Worm (Caenorhabditis elegans) whole organism, L4 larva: ENCODE results near the gene K02A6.3.
A peak's percentile ranks its signal among the peaks of the same experiment; 100 is the strongest.

Experiments used
- F37D6.2 ChIP-seq: sonication (generic microtip); optimal IDR thresholded peaks from 2 replicates; lab custom pipeline; 2016; ENCODE audit warnings: mild to moderate bottlenecking, missing genetic modification characterization, missing compliant biosample characterization
- F49E8.2 ChIP-seq: sonication (generic microtip); optimal IDR thresholded peaks from 2 replicates; lab custom pipeline; 2016; ENCODE audit warnings: missing compliant biosample characterization, mild to moderate bottlenecking, missing genetic modification characterization, borderline replicate concordance
- T20F7.1 ChIP-seq: fragments of 200-800 bp; sonication (Bioruptor generic); optimal IDR thresholded peaks from 2 replicates; lab custom pipeline; 2018; ENCODE audit warnings: mild to moderate bottlenecking, missing genetic modification characterization, missing compliant biosample characterization
- ZK337.2 ChIP-seq: fragments of 200-800 bp; sonication (Bioruptor generic); IDR thresholded peaks from 2 replicates; pipeline ENCODE4 v1.3.6; 2022; ENCODE audit warnings: missing genetic modification reagents, missing genetic modification characterization, missing compliant biosample characterization
- ZK546.5 ChIP-seq, 2 experiments: sonication (generic microtip); optimal IDR thresholded peaks; 2 replicates each; lab custom pipeline; 2017; ENCODE audit warnings: missing biosample characterization in 2 of 2, missing genetic modification characterization in 2 of 2
- aha-1 ChIP-seq: fragments of 150-350 bp; peaks from one replicate; lab custom pipeline; 2014; ENCODE audit warnings: missing biosample characterization, missing genetic modification characterization
- ceh-32 ChIP-seq: sonication (generic microtip); optimal IDR thresholded peaks from 2 replicates; lab custom pipeline; 2016; ENCODE audit warnings: mild to moderate bottlenecking, missing genetic modification characterization, missing compliant biosample characterization; ENCODE audit not compliant: poor library complexity
- ceh-44 ChIP-seq: fragments of 200-800 bp; sonication (Bioruptor generic); IDR thresholded peaks from 2 replicates; pipeline ENCODE4 v1.3.6; 2022; ENCODE audit warnings: missing genetic modification reagents, missing genetic modification characterization, missing compliant biosample characterization
- ceh-62 ChIP-seq: sonication (generic microtip); optimal IDR thresholded peaks from 2 replicates; lab custom pipeline; 2017; ENCODE audit warnings: missing biosample characterization, missing genetic modification characterization
- ces-1 ChIP-seq: fragments of 150-350 bp; sonication (generic microtip); optimal IDR thresholded peaks from 4 replicates; lab custom pipeline; 2014; ENCODE audit warnings: missing biosample characterization, missing genetic modification reagents, missing genetic modification characterization
- cey-2 ChIP-seq: sonication (generic microtip); optimal IDR thresholded peaks from 3 replicates; lab custom pipeline; 2017; ENCODE audit warnings: missing genetic modification characterization, mild to moderate bottlenecking, missing compliant biosample characterization, antibody characterized with exemption, borderline replicate concordance; ENCODE audit not compliant: insufficient read depth
- ctbp-1 ChIP-seq: fragments of 200-800 bp; sonication (Bioruptor generic); IDR thresholded peaks from 2 replicates; pipeline ENCODE4 v1.3.6; 2022; ENCODE audit warnings: missing genetic modification reagents, missing genetic modification characterization, missing compliant biosample characterization
- daf-12 ChIP-seq: fragments of 150-350 bp; optimal IDR thresholded peaks from 2 replicates; lab custom pipeline; 2014; ENCODE audit warnings: missing biosample characterization, missing genetic modification reagents, missing genetic modification characterization
- daf-8 ChIP-seq: fragments of 200-800 bp; sonication (Bioruptor generic); IDR thresholded peaks from 2 replicates; pipeline ENCODE4 v1.3.6; 2022; ENCODE audit warnings: missing genetic modification characterization, missing compliant biosample characterization
- dmd-6 ChIP-seq: fragments of 200-800 bp; sonication (Bioruptor generic); IDR thresholded peaks from 2 replicates; pipeline ENCODE4 v1.3.6; 2022; ENCODE audit warnings: missing genetic modification reagents, missing genetic modification characterization, missing compliant biosample characterization
- dpl-1 ChIP-seq: fragments of 150-350 bp; optimal IDR thresholded peaks from 2 replicates; lab custom pipeline; 2014; ENCODE audit warnings: missing biosample characterization, missing genetic modification reagents, missing genetic modification characterization
- dve-1 ChIP-seq: sonication (generic microtip); optimal IDR thresholded peaks from 2 replicates; lab custom pipeline; 2017; ENCODE audit warnings: antibody characterized with exemption, mild to moderate bottlenecking, missing genetic modification characterization, missing compliant biosample characterization; ENCODE audit not compliant: insufficient read depth
- egl-27 ChIP-seq: sonication (generic microtip); optimal IDR thresholded peaks from 3 replicates; lab custom pipeline; 2017; ENCODE audit warnings: missing biosample characterization, missing genetic modification reagents, missing genetic modification characterization
- fkh-10 ChIP-seq: fragments of 150-350 bp; optimal IDR thresholded peaks from 2 replicates; lab custom pipeline; 2014; ENCODE audit warnings: missing biosample characterization, missing genetic modification reagents, missing genetic modification characterization
- gei-8 ChIP-seq: fragments of 200-800 bp; sonication (Bioruptor generic); optimal IDR thresholded peaks from 2 replicates; lab custom pipeline; 2018; ENCODE audit warnings: mild to moderate bottlenecking, missing genetic modification characterization, missing compliant biosample characterization
- hmg-1.1 ChIP-seq: fragments of 200-800 bp; sonication (Bioruptor generic); IDR thresholded peaks from 2 replicates; pipeline ENCODE4 v1.3.6; 2022; ENCODE audit warnings: missing genetic modification reagents, missing genetic modification characterization, missing compliant biosample characterization
- lin-13 ChIP-seq: fragments of 150-350 bp; optimal IDR thresholded peaks from 2 replicates; lab custom pipeline; 2014; ENCODE audit warnings: missing biosample characterization, missing genetic modification reagents, missing genetic modification characterization
- lin-29 ChIP-seq: fragments of 200-800 bp; sonication (Bioruptor generic); IDR thresholded peaks from 2 replicates; pipeline ENCODE4 v1.3.6; 2022; ENCODE audit warnings: missing genetic modification reagents, missing genetic modification characterization, missing compliant biosample characterization
- lin-38 ChIP-seq: fragments of 200-800 bp; sonication (Bioruptor generic); IDR thresholded peaks from 2 replicates; pipeline ENCODE4 v1.3.6; 2022; ENCODE audit warnings: missing genetic modification reagents, missing genetic modification characterization, missing compliant biosample characterization
- lir-3 ChIP-seq: sonication (generic microtip); optimal IDR thresholded peaks from 2 replicates; lab custom pipeline; 2016; ENCODE audit warnings: mild to moderate bottlenecking, missing genetic modification characterization, missing compliant biosample characterization
- lsy-2 ChIP-seq, 2 experiments: fragments of 150-350 bp in 1 of 2; sonication (generic microtip) in 1 of 2; optimal IDR thresholded peaks; 2 replicates each; lab custom pipeline; 2014 to 2017; ENCODE audit warnings: missing biosample characterization in 2 of 2, missing genetic modification characterization in 2 of 2
- madf-5 ChIP-seq, 2 experiments: fragments of 200-800 bp; sonication (Bioruptor generic); IDR thresholded peaks; 2 replicates each; pipeline ENCODE4 v1.3.6; 2022; ENCODE audit warnings: missing compliant biosample characterization in 2 of 2, missing genetic modification characterization in 2 of 2
- mep-1 ChIP-seq: fragments of 150-350 bp; sonication (generic microtip); optimal IDR thresholded peaks from 3 replicates; lab custom pipeline; 2014; ENCODE audit warnings: missing biosample characterization, missing genetic modification characterization
- mes-2 ChIP-seq: sonication (generic microtip); optimal IDR thresholded peaks from 2 replicates; lab custom pipeline; 2016; ENCODE audit warnings: missing genotype, mild to moderate bottlenecking, missing genetic modification characterization, missing compliant biosample characterization; ENCODE audit not compliant: poor library complexity, severe bottlenecking
- mxl-2 ChIP-seq: fragments of 200-800 bp; sonication (Bioruptor generic); conservative IDR thresholded peaks from 2 replicates; pipeline ENCODE4 v1.3.6; 2022; ENCODE audit warnings: missing genetic modification reagents, missing genetic modification characterization, missing compliant biosample characterization
- mxl-3 ChIP-seq: fragments of 200-800 bp; sonication (Bioruptor generic); optimal IDR thresholded peaks from 2 replicates; lab custom pipeline; 2018; ENCODE audit warnings: mild to moderate bottlenecking, missing genetic modification characterization, missing compliant biosample characterization
- nhr-10 ChIP-seq: fragments of 150-350 bp; optimal IDR thresholded peaks from 2 replicates; lab custom pipeline; 2014; ENCODE audit warnings: missing biosample characterization, missing genetic modification characterization
- nhr-102 ChIP-seq: sonication (generic microtip); optimal IDR thresholded peaks from 2 replicates; lab custom pipeline; 2016; ENCODE audit warnings: mild to moderate bottlenecking, missing genetic modification characterization, moderate library complexity, missing compliant biosample characterization
- nhr-11 ChIP-seq: fragments of 150-350 bp; optimal IDR thresholded peaks from 2 replicates; lab custom pipeline; 2014; ENCODE audit warnings: missing biosample characterization, missing genetic modification characterization
- nhr-41 ChIP-seq: fragments of 200-800 bp; sonication (Bioruptor generic); IDR thresholded peaks from 2 replicates; pipeline ENCODE4 v1.3.6; 2022; ENCODE audit warnings: missing genetic modification reagents, missing genetic modification characterization, missing compliant biosample characterization
- nhr-48 ChIP-seq: sonication (generic microtip); optimal IDR thresholded peaks from 2 replicates; lab custom pipeline; 2016; ENCODE audit warnings: mild to moderate bottlenecking, missing genetic modification characterization, missing compliant biosample characterization
- nhr-6 ChIP-seq: fragments of 150-350 bp; optimal IDR thresholded peaks from 2 replicates; lab custom pipeline; 2014; ENCODE audit warnings: missing biosample characterization, missing genetic modification characterization
- php-3 ChIP-seq: fragments of 200-800 bp; sonication (Bioruptor generic); IDR thresholded peaks from 2 replicates; pipeline ENCODE4 v1.3.6; 2022; ENCODE audit warnings: missing genetic modification reagents, missing genetic modification characterization, missing compliant biosample characterization
- rbr-2 ChIP-seq: sonication (generic microtip); optimal IDR thresholded peaks from 2 replicates; lab custom pipeline; 2016; ENCODE audit warnings: missing genotype, missing genetic modification characterization, missing compliant biosample characterization
- saeg-2 ChIP-seq: fragments of 200-800 bp; sonication (Bioruptor generic); IDR thresholded peaks from 2 replicates; pipeline ENCODE4 v1.3.6; 2022; ENCODE audit warnings: missing genetic modification reagents, missing genetic modification characterization, missing compliant biosample characterization
- snpc-1.2 ChIP-seq: fragments of 200-800 bp; sonication (Bioruptor generic); IDR thresholded peaks from 2 replicates; pipeline ENCODE4 v1.3.6; 2022; ENCODE audit warnings: missing genetic modification reagents, missing genetic modification characterization, missing compliant biosample characterization
- snpc-4 ChIP-seq: fragments of 150-350 bp; optimal IDR thresholded peaks from 2 replicates; lab custom pipeline; 2014; ENCODE audit warnings: missing biosample characterization, missing genetic modification characterization
- spr-1 ChIP-seq: sonication (generic microtip); optimal IDR thresholded peaks from 2 replicates; lab custom pipeline; 2016; ENCODE audit warnings: mild to moderate bottlenecking, missing genetic modification characterization, missing compliant biosample characterization
- unc-130 ChIP-seq: sonication (generic microtip); optimal IDR thresholded peaks from 2 replicates; lab custom pipeline; 2016; ENCODE audit warnings: missing genetic modification reagents, missing genetic modification characterization, missing compliant biosample characterization
- unc-39 ChIP-seq: sonication (generic microtip); optimal IDR thresholded peaks from 2 replicates; lab custom pipeline; 2017; ENCODE audit warnings: missing biosample characterization, missing genetic modification characterization
- vab-7 ChIP-seq: fragments of 200-800 bp; sonication (Bioruptor generic); IDR thresholded peaks from 2 replicates; pipeline ENCODE4 v1.3.6; 2022; ENCODE audit warnings: missing genetic modification reagents, missing genetic modification characterization, missing compliant biosample characterization
- zag-1 ChIP-seq: fragments of 150-350 bp; optimal IDR thresholded peaks from 2 replicates; lab custom pipeline; 2014; ENCODE audit warnings: missing biosample characterization, missing genetic modification characterization
- zfp-2 ChIP-seq: sonication (generic microtip); optimal IDR thresholded peaks from 2 replicates; lab custom pipeline; 2016; ENCODE audit warnings: mild to moderate bottlenecking, missing genetic modification characterization, missing compliant biosample characterization
- zfp-3 ChIP-seq: fragments of 200-800 bp; sonication (Bioruptor generic); conservative IDR thresholded peaks from 2 replicates; pipeline ENCODE4 v1.3.6; 2022; ENCODE audit warnings: missing genetic modification reagents, missing genetic modification characterization, missing compliant biosample characterization
- zip-11 ChIP-seq: fragments of 200-800 bp; sonication (Bioruptor generic); IDR thresholded peaks from 2 replicates; pipeline ENCODE4 v1.3.6; 2022; ENCODE audit warnings: missing genetic modification characterization, missing compliant biosample characterization

K02A6.3 gene

DNA sequence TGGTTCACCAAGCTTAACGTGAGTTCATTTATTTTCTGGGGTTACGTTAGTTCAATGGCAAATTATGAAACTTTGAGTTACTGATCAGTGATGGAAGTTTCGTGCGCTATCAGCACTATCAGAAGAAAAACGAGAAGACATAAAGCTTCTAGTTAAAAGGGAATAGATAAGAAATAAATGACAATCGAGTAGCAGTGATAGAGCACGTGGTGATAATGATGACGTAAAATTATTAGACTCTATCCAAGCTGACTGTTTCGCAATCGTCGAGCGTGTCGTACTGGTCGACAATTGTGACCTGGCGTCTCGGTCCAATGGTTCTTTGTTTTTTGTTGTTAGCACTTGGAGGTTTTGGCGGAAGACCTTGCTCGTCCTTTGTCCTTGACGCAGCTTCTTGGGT is 11.4 kb upstream of the K02A6.3 start (continued):
- TF ChIP-seq snpc-4 (tag; lab: Kevin White, UChicago) (no peak), dpl-1 (no peak), daf-12 (no peak), zag-1 (no peak), daf-8 (GFP tag; lab: Robert Waterston, UW) (no peak), T20F7.1 (GFP tag; lab: Kevin White, UChicago) (no peak), unc-39 (tag; lab: Kevin White, UChicago) (no peak), nhr-41 (GFP tag; lab: Robert Waterston, UW) (no peak), lin-38 (GFP tag; lab: Robert Waterston, UW) (no peak), spr-1 (no peak), mep-1 (peak; percentile 25), ZK546.5 (tag; optimal IDR thresholded peaks at IDR 0.05; lab: Kevin White, UChicago) (no peak), ces-1 (GFP tag; lab: Kevin White, UChicago) (no peak), F49E8.2 (tag; lab: Kevin White, UChicago) (no peak), zip-11 (no peak), unc-130 (GFP tag; lab: Kevin White, UChicago) (no peak), mxl-2 (GFP tag; lab: Robert Waterston, UW) (no peak), zfp-2 (tag; lab: Kevin White, UChicago) (no peak), mes-2 (peak; percentile 22), snpc-1.2 (GFP tag; lab: Robert Waterston, UW) (no peak), F37D6.2 (no peak), hmg-1.1 (GFP tag; lab: Robert Waterston, UW) (no peak), nhr-102 (tag; lab: Kevin White, UChicago) (peak; percentile 50), rbr-2 (tag; lab: Kevin White, UChicago) (no peak), lin-29 (GFP tag; lab: Robert Waterston, UW) (no peak), fkh-10 (GFP tag; lab: Kevin White, UChicago) (no peak), nhr-48 (tag; lab: Kevin White, UChicago) (peak; percentile 39), dmd-6 (GFP tag; lab: Robert Waterston, UW) (peak; percentile 97), ceh-44 (GFP tag; lab: Robert Waterston, UW) (no peak), php-3 (peak; percentile 85; the same call in 1 of the 2 replicates), lin-13 (GFP tag; lab: Kevin White, UChicago) (no peak), vab-7 (GFP tag; lab: Robert Waterston, UW) (no peak), cey-2 (tag; lab: Kevin White, UChicago) (no peak), egl-27 (tag; lab: Kevin White, UChicago) (no peak), nhr-11 (no peak), nhr-6 (no peak), madf-5 (GFP tag; IDR thresholded peaks at IDR 0.05; lab: Robert Waterston, UW) (no peak), aha-1 (tag; lab: Kevin White, UChicago) (peak; percentile 77), dve-1 (tag; lab: Kevin White, UChicago) (peak; percentile 92), lsy-2 (tag; optimal IDR thresholded peaks at IDR 0.05; lab: Kevin White, UChicago) (peak in 1 of 2 experiments; percentile 40), lir-3 (no peak), saeg-2 (GFP tag; lab: Robert Waterston, UW) (no peak), ZK337.2 (GFP tag; lab: Robert Waterston, UW) (no peak), mxl-3 (GFP tag; lab: Kevin White, UChicago) (peak; percentile 91), zfp-3 (GFP tag; lab: Robert Waterston, UW) (no peak), gei-8 (GFP tag; lab: Kevin White, UChicago) (peak; percentile 50), ceh-32 (tag; lab: Kevin White, UChicago) (no peak), ctbp-1 (GFP tag; lab: Robert Waterston, UW) (no peak), nhr-10 (tag; lab: Kevin White, UChicago) (peak; percentile 67), ceh-62 (tag; lab: Kevin White, UChicago) (no peak)
